Fruit fly (Drosophila melanogaster) whole organism, embryonic: Measurements from ENCODE around the gene CG1847.

Source experiments
- ATbp ChIP-seq: fragments of 200-800 bp; sonication (Bioruptor generic); optimal IDR thresholded peaks from 2 replicates; lab custom pipeline; 2017; ENCODE audit warnings: missing biosample characterization, mild to moderate bottlenecking, missing genetic modification characterization, missing genetic modification reagents
- Ada2b ChIP-seq: fragments of 200-800 bp; sonication (Bioruptor generic); IDR thresholded peaks from 2 replicates; pipeline ENCODE4 v1.3.6; 2022; ENCODE audit warnings: missing biosample characterization, missing genetic modification characterization
- Adf1 ChIP-seq: fragments of 200-800 bp; sonication (Bioruptor generic); IDR thresholded peaks from 2 replicates; pipeline ENCODE4 v1.3.6; 2022; ENCODE audit warnings: missing biosample characterization, missing genetic modification characterization
- Atf3 ChIP-seq: fragments of 200-800 bp; sonication (Bioruptor generic); optimal IDR thresholded peaks from 3 replicates; lab custom pipeline; 2016; ENCODE audit warnings: missing biosample characterization, missing genetic modification characterization
- CG10979 ChIP-seq: fragments of 200-800 bp; sonication (Bioruptor generic); optimal IDR thresholded peaks from 2 replicates; lab custom pipeline; 2018; ENCODE audit warnings: missing biosample characterization, mild to moderate bottlenecking, missing genetic modification characterization, moderate library complexity
- CG11093 ChIP-seq: fragments of 200-800 bp; sonication (Bioruptor generic); IDR thresholded peaks from 3 replicates; pipeline ENCODE4 v1.3.6; 2022; ENCODE audit warnings: missing biosample characterization, missing genetic modification characterization
- CG11504 ChIP-seq: fragments of 200-800 bp; sonication (Bioruptor generic); optimal IDR thresholded peaks from 3 replicates; lab custom pipeline; 2019; ENCODE audit warnings: missing biosample characterization, mild to moderate bottlenecking, missing genetic modification characterization, moderate library complexity
- CG12219 ChIP-seq: fragments of 200-800 bp; sonication (Bioruptor generic); optimal IDR thresholded peaks from 3 replicates; lab custom pipeline; 2018; ENCODE audit warnings: missing biosample characterization, mild to moderate bottlenecking, missing genetic modification characterization
- CG12236 ChIP-seq: fragments of 200-800 bp; sonication (Bioruptor generic); optimal IDR thresholded peaks from 2 replicates; lab custom pipeline; 2016; ENCODE audit warnings: missing biosample characterization, missing genetic modification characterization
- CG1233 ChIP-seq: fragments of 200-800 bp; sonication (Bioruptor generic); optimal IDR thresholded peaks from 4 replicates; lab custom pipeline; 2018; ENCODE audit warnings: missing biosample characterization, mild to moderate bottlenecking, missing genetic modification characterization
- CG12659 ChIP-seq: fragments of 200-800 bp; sonication (Bioruptor generic); optimal IDR thresholded peaks from 3 replicates; lab custom pipeline; 2017; ENCODE audit warnings: mild to moderate bottlenecking, missing biosample characterization, missing genetic modification reagents, missing genetic modification characterization
- CG13287 ChIP-seq: fragments of 200-800 bp; sonication (Bioruptor generic); IDR thresholded peaks from 2 replicates; pipeline ENCODE4 v1.3.6; 2022; ENCODE audit warnings: missing biosample characterization, missing genetic modification characterization; ENCODE audit not compliant: partially characterized antibody
- CG13894 ChIP-seq: fragments of 200-800 bp; sonication (Bioruptor generic); optimal IDR thresholded peaks from 3 replicates; lab custom pipeline; 2018; ENCODE audit warnings: missing biosample characterization, mild to moderate bottlenecking, missing genetic modification characterization, moderate library complexity
- CG15479 ChIP-seq: fragments of 200-800 bp; sonication (Bioruptor generic); optimal IDR thresholded peaks from 3 replicates; lab custom pipeline; 2019; ENCODE audit warnings: missing biosample characterization, mild to moderate bottlenecking, missing genetic modification characterization, moderate library complexity
- CG17186 ChIP-seq: fragments of 200-800 bp; sonication (Bioruptor generic); optimal IDR thresholded peaks from 3 replicates; lab custom pipeline; 2017; ENCODE audit warnings: missing biosample characterization, missing genetic modification reagents, missing genetic modification characterization
- CG17829 ChIP-seq: fragments of 200-800 bp; optimal IDR thresholded peaks from 2 replicates; lab custom pipeline; 2019; ENCODE audit warnings: missing biosample characterization, mild to moderate bottlenecking, missing genetic modification characterization, moderate library complexity
- CG1832 ChIP-seq: fragments of 200-800 bp; sonication (Bioruptor generic); optimal IDR thresholded peaks from 2 replicates; lab custom pipeline; 2017; ENCODE audit warnings: missing biosample characterization, mild to moderate bottlenecking, missing genetic modification characterization, inconsistent platforms
- CG2116 ChIP-seq: fragments of 200-800 bp; sonication (Bioruptor generic); optimal IDR thresholded peaks from 3 replicates; lab custom pipeline; 2018; ENCODE audit warnings: missing biosample characterization, mild to moderate bottlenecking, missing genetic modification characterization
- CG2202 ChIP-seq: fragments of 200-800 bp; sonication (Bioruptor generic); optimal IDR thresholded peaks from 2 replicates; lab custom pipeline; 2018; ENCODE audit warnings: missing biosample characterization, mild to moderate bottlenecking, missing genetic modification characterization
- CG2889 ChIP-seq: fragments of 200-800 bp; sonication (Bioruptor generic); IDR thresholded peaks from 3 replicates; pipeline ENCODE4 v1.3.6; 2022; ENCODE audit warnings: missing biosample characterization, missing genetic modification characterization
- CG30403 ChIP-seq: fragments of 200-800 bp; sonication (Bioruptor generic); optimal IDR thresholded peaks from 3 replicates; lab custom pipeline; 2016; ENCODE audit warnings: missing biosample characterization, missing genetic modification characterization
- CG3407 ChIP-seq: fragments of 200-800 bp; sonication (Bioruptor generic); optimal IDR thresholded peaks from 2 replicates; lab custom pipeline; 2018; ENCODE audit warnings: missing biosample characterization, mild to moderate bottlenecking, missing genetic modification characterization
- CG4328 ChIP-seq: fragments of 200-800 bp; sonication (Bioruptor generic); optimal IDR thresholded peaks from 3 replicates; lab custom pipeline; 2017; ENCODE audit warnings: missing biosample characterization, missing genetic modification reagents, missing genetic modification characterization
- CG9609 ChIP-seq: fragments of 200-800 bp; sonication (Bioruptor generic); optimal IDR thresholded peaks from 3 replicates; lab custom pipeline; 2016; ENCODE audit warnings: missing biosample characterization, missing genetic modification characterization
- CG9876 ChIP-seq: fragments of 200-800 bp; sonication (Bioruptor generic); optimal IDR thresholded peaks from 2 replicates; lab custom pipeline; 2016; ENCODE audit warnings: missing biosample characterization, missing genetic modification characterization
- D19B ChIP-seq: fragments of 200-800 bp; sonication (Bioruptor generic); optimal IDR thresholded peaks from 2 replicates; lab custom pipeline; 2017; ENCODE audit warnings: missing biosample characterization, mild to moderate bottlenecking, missing genetic modification characterization
- Ets65A ChIP-seq: fragments of 200-800 bp; sonication (Bioruptor generic); peaks from one replicate; lab custom pipeline; 2016; ENCODE audit warnings: missing biosample characterization, missing genetic modification characterization
- Fer1 ChIP-seq: fragments of 200-800 bp; sonication (Bioruptor generic); optimal IDR thresholded peaks from 2 replicates; lab custom pipeline; 2017; ENCODE audit warnings: missing biosample characterization, mild to moderate bottlenecking, missing genetic modification characterization
- Fer3 ChIP-seq: fragments of 200-800 bp; sonication (Bioruptor generic); optimal IDR thresholded peaks from 2 replicates; lab custom pipeline; 2018; ENCODE audit warnings: missing biosample characterization, mild to moderate bottlenecking, missing genetic modification characterization, moderate library complexity
- MTF-1 ChIP-seq: fragments of 200-800 bp; sonication (Bioruptor generic); optimal IDR thresholded peaks from 2 replicates; lab custom pipeline; 2018; ENCODE audit warnings: missing biosample characterization, mild to moderate bottlenecking, missing genetic modification characterization, borderline replicate concordance
- Nf-YA ChIP-seq: fragments of 200-800 bp; sonication (Bioruptor generic); IDR thresholded peaks from 2 replicates; pipeline ENCODE4 v1.3.6; 2022; ENCODE audit warnings: missing biosample characterization, missing genetic modification characterization
- Oli ChIP-seq: fragments of 200-800 bp; sonication (Bioruptor generic); optimal IDR thresholded peaks from 2 replicates; lab custom pipeline; 2018; ENCODE audit warnings: missing biosample characterization, mild to moderate bottlenecking, missing genetic modification characterization, moderate library complexity
- PHDP ChIP-seq: fragments of 200-800 bp; sonication (Bioruptor generic); optimal IDR thresholded peaks from 3 replicates; lab custom pipeline; 2018; ENCODE audit warnings: missing biosample characterization, mild to moderate bottlenecking, missing genetic modification characterization, moderate library complexity
- Sox100B ChIP-seq: fragments of 200-800 bp; sonication (Bioruptor generic); optimal IDR thresholded peaks from 3 replicates; lab custom pipeline; 2018; ENCODE audit warnings: missing biosample characterization, mild to moderate bottlenecking, missing genetic modification characterization
- Sry-β ChIP-seq: fragments of 200-800 bp; sonication (Bioruptor generic); optimal IDR thresholded peaks from 2 replicates; lab custom pipeline; 2018; ENCODE audit warnings: missing biosample characterization, mild to moderate bottlenecking, missing genetic modification characterization, moderate library complexity
- Xbp1 ChIP-seq: fragments of 200-800 bp; sonication (Bioruptor generic); optimal IDR thresholded peaks from 3 replicates; lab custom pipeline; 2016; ENCODE audit warnings: missing biosample characterization, mild to moderate bottlenecking, missing genetic modification characterization
- ase ChIP-seq: fragments of 200-800 bp; sonication (Bioruptor generic); IDR thresholded peaks from 3 replicates; pipeline ENCODE4 v1.3.6; 2022; ENCODE audit warnings: missing biosample characterization, missing genetic modification characterization
- cato ChIP-seq: fragments of 200-800 bp; sonication (Bioruptor generic); optimal IDR thresholded peaks from 2 replicates; lab custom pipeline; 2016; ENCODE audit warnings: missing biosample characterization, missing genetic modification characterization, borderline replicate concordance
- croc ChIP-seq: fragments of 200-800 bp; sonication (Bioruptor generic); conservative IDR thresholded peaks from 3 replicates; pipeline ENCODE4 v1.3.6; 2022; ENCODE audit warnings: missing biosample characterization, missing genetic modification characterization
- dimm ChIP-seq: fragments of 200-800 bp; sonication (Bioruptor generic); IDR thresholded peaks from 2 replicates; pipeline ENCODE4 v1.3.6; 2022; ENCODE audit warnings: missing biosample characterization, missing genetic modification characterization
- eve ChIP-seq, 2 experiments: fragments of >200 bp; optimal IDR thresholded peaks; 2 replicates each; lab custom pipeline; 2017; ENCODE audit warnings: missing biosample characterization in 2 of 2, missing genetic modification characterization in 2 of 2
- fd64A ChIP-seq: fragments of 200-800 bp; sonication (Bioruptor generic); optimal IDR thresholded peaks from 3 replicates; lab custom pipeline; 2018; ENCODE audit warnings: missing biosample characterization, mild to moderate bottlenecking, missing genetic modification characterization
- fd96Cb ChIP-seq: fragments of 200-800 bp; sonication (Bioruptor generic); optimal IDR thresholded peaks from 2 replicates; lab custom pipeline; 2018; ENCODE audit warnings: missing biosample characterization, mild to moderate bottlenecking, missing genetic modification characterization, moderate library complexity
- gsb ChIP-seq: fragments of 200-800 bp; sonication (Bioruptor generic); IDR thresholded peaks from 2 replicates; pipeline ENCODE4 v1.3.6; 2022; ENCODE audit warnings: missing biosample characterization, missing genetic modification characterization
- gt ChIP-seq: fragments of 200-800 bp; sonication (Bioruptor generic); IDR thresholded peaks from 2 replicates; pipeline ENCODE4 v1.3.6; 2022; ENCODE audit warnings: missing biosample characterization, missing genetic modification characterization
- h ChIP-seq: fragments of >200 bp; optimal IDR thresholded peaks from 2 replicates; lab custom pipeline; 2017
- org-1 ChIP-seq: fragments of 200-800 bp; sonication (Bioruptor generic); optimal IDR thresholded peaks from 2 replicates; lab custom pipeline; 2017; ENCODE audit warnings: missing biosample characterization, missing genetic modification characterization
- p53 ChIP-seq: fragments of 200-800 bp; sonication (Bioruptor generic); optimal IDR thresholded peaks from 2 replicates; lab custom pipeline; 2016; ENCODE audit warnings: missing biosample characterization, missing genetic modification characterization
- pho ChIP-seq: fragments of 200-800 bp; sonication (Bioruptor generic); optimal IDR thresholded peaks from 2 replicates; lab custom pipeline; 2016; ENCODE audit warnings: missing biosample characterization, missing genetic modification characterization
- sens ChIP-seq: fragments of 200-800 bp; sonication (Bioruptor generic); peaks from one replicate; lab custom pipeline; 2016; ENCODE audit warnings: missing biosample characterization, missing genetic modification characterization
- tap ChIP-seq: fragments of 200-800 bp; optimal IDR thresholded peaks from 3 replicates; lab custom pipeline; 2019; ENCODE audit warnings: missing biosample characterization, mild to moderate bottlenecking, missing genetic modification characterization, moderate library complexity
- z ChIP-seq: fragments of 200-800 bp; sonication (Bioruptor generic); IDR thresholded peaks from 3 replicates; pipeline ENCODE4 v1.3.6; 2022; ENCODE audit warnings: missing biosample characterization, missing genetic modification characterization

Gene CG1847

dm6 chrX:11886976-11887375 lies 18.0 kb downstream of the CG1847 start, which contains the start of the genes CG10353 and SelG (continued):
- TF ChIP-seq sens (GFP tag; lab: Kevin White, UChicago) (peak; percentile 85), Atf3 (no peak), fd96Cb (tag; lab: Kevin White, UChicago) (no peak), CG12236 (GFP tag; lab: Kevin White, UChicago) (no peak), Sry-β (GFP tag; lab: Kevin White, UChicago) (no peak), CG17186 (GFP tag; lab: Kevin White, UChicago) (peak; percentile 17), CG2202 (tag; lab: Kevin White, UChicago) (no peak), CG3407 (GFP tag; lab: Kevin White, UChicago) (no peak), PHDP (tag; lab: Kevin White, UChicago) (peak; percentile 21), Fer3 (no peak), croc (GFP tag; lab: Robert Waterston, UW) (no peak), tap (tag; lab: Kevin White, UChicago) (no peak), CG13287 (GFP tag; lab: Robert Waterston, UW) (peak; percentile 90), CG11504 (peak; percentile 48), Ada2b (GFP tag; lab: Robert Waterston, UW) (no peak), Fer1 (peak; percentile 44), gsb (GFP tag; lab: Robert Waterston, UW) (no peak), CG13894 (tag; lab: Kevin White, UChicago) (peak; percentile 34), CG30403 (GFP tag; lab: Kevin White, UChicago) (peak; percentile 19), Nf-YA (GFP tag; lab: Robert Waterston, UW) (no peak), p53 (GFP tag; lab: Kevin White, UChicago) (peak; percentile 27), gt (GFP tag; lab: Robert Waterston, UW) (no peak), D19B (no peak), h (lab: Kevin White, UChicago) (no peak), CG11093 (GFP tag; lab: Robert Waterston, UW) (no peak), CG2116 (GFP tag; lab: Kevin White, UChicago) (peak; percentile 63), MTF-1 (peak; percentile 56), CG10979 (tag; lab: Kevin White, UChicago) (no peak), Sox100B (GFP tag; lab: Kevin White, UChicago) (no peak), CG12659 (GFP tag; lab: Kevin White, UChicago) (peak; percentile 73), CG17829 (peak; percentile 51), cato (GFP tag; lab: Kevin White, UChicago) (no peak), CG1233 (GFP tag; lab: Kevin White, UChicago) (no peak), ATbp (no peak), z (GFP tag; lab: Robert Waterston, UW) (no peak), Xbp1 (GFP tag; lab: Kevin White, UChicago) (peak; percentile 42), CG1832 (GFP tag; lab: Kevin White, UChicago) (no peak), CG15479 (GFP tag; lab: Kevin White, UChicago) (no peak), CG9609 (GFP tag; lab: Kevin White, UChicago) (peak; percentile 28), Adf1 (GFP tag; lab: Robert Waterston, UW) (no peak), CG2889 (GFP tag; lab: Robert Waterston, UW) (no peak), fd64A (GFP tag; lab: Kevin White, UChicago) (no peak), dimm (no peak), pho (GFP tag; lab: Kevin White, UChicago) (no peak), ase (GFP tag; lab: Robert Waterston, UW) (no peak), Ets65A (GFP tag; lab: Kevin White, UChicago) (peak; percentile 83), CG4328 (GFP tag; lab: Kevin White, UChicago) (no peak), CG12219 (GFP tag; lab: Kevin White, UChicago) (no peak), Oli (tag; lab: Kevin White, UChicago) (no peak), eve (GFP tag; optimal IDR thresholded peaks at IDR 0.05; lab: Kevin White, UChicago) (no peak), CG9876 (GFP tag; lab: Kevin White, UChicago) (no peak), org-1 (GFP tag; lab: Kevin White, UChicago) (no peak)
